Worm (Caenorhabditis elegans): ENCODE data around the gene C08G5.6.

- no peak for TF ChIP-seq ceh-43 (GFP tag; optimal IDR thresholded peaks at IDR 0.05)
- TF ChIP-seq snpc-4 (tag; optimal IDR thresholded peaks at IDR 0.05), result no peak
- no peak for TF ChIP-seq ztf-11 (tag; optimal IDR thresholded peaks at IDR 0.05)
- no peak for TF ChIP-seq sptf-1 (tag; optimal IDR thresholded peaks at IDR 0.05)
- TF ChIP-seq lsy-2 (tag; optimal IDR thresholded peaks at IDR 0.05), result no peak
- TF ChIP-seq elt-3 (tag; optimal IDR thresholded peaks at IDR 0.05), result no peak
- no peak for TF ChIP-seq nhr-12 (tag; optimal IDR thresholded peaks at IDR 0.05)
- TF ChIP-seq mls-2 (tag; optimal IDR thresholded peaks at IDR 0.05), result no peak
- no peak for TF ChIP-seq ceh-83 (GFP tag; optimal IDR thresholded peaks at IDR 0.05)
- TF ChIP-seq unc-62 (GFP tag; optimal IDR thresholded peaks at IDR 0.05), result no peak
- TF ChIP-seq zip-8 (tag; optimal IDR thresholded peaks at IDR 0.05), result no peak
- no peak for TF ChIP-seq bed-3 (GFP tag; optimal IDR thresholded peaks at IDR 0.05)
Measured at ce11 chrII:759788-760187, 10.6 kb upstream of the C08G5.6 start.

All from whole organism, mixed stage, embryonic.